Worm (Caenorhabditis elegans) whole organism, late embryonic: ENCODE results near the gene srsx-3.

Experiments used
- K02D7.2 ChIP-seq: sonication (generic microtip); optimal IDR thresholded peaks from 2 replicates; lab custom pipeline; 2017; ENCODE audit warnings: mild to moderate bottlenecking, missing genetic modification characterization, missing compliant biosample characterization
- K09A11.1 ChIP-seq: sonication (generic microtip); optimal IDR thresholded peaks from 2 replicates; lab custom pipeline; 2017; ENCODE audit warnings: antibody characterized with exemption, mild to moderate bottlenecking, missing genetic modification characterization, missing compliant biosample characterization; ENCODE audit not compliant: insufficient read depth
- T23F11.4 ChIP-seq: fragments of 200-800 bp; sonication (Bioruptor generic); optimal IDR thresholded peaks from 2 replicates; lab custom pipeline; 2018; ENCODE audit warnings: mild to moderate bottlenecking, missing genetic modification characterization, missing compliant biosample characterization
- Y22D7AL.16 ChIP-seq: sonication (generic microtip); optimal IDR thresholded peaks from 2 replicates; lab custom pipeline; 2016; ENCODE audit warnings: missing genetic modification characterization, missing compliant biosample characterization
- ahr-1 ChIP-seq: sonication (generic microtip); optimal IDR thresholded peaks from 2 replicates; lab custom pipeline; 2016; ENCODE audit warnings: missing genetic modification characterization, missing compliant biosample characterization
- ceh-14 ChIP-seq: sonication (generic microtip); optimal IDR thresholded peaks from 2 replicates; lab custom pipeline; 2016; ENCODE audit warnings: missing genotype, missing genetic modification characterization, missing compliant biosample characterization
- ceh-19 ChIP-seq: fragments of 200-800 bp; sonication (Bioruptor generic); optimal IDR thresholded peaks from 2 replicates; lab custom pipeline; 2018; ENCODE audit warnings: mild to moderate bottlenecking, missing genetic modification characterization, missing compliant biosample characterization
- ceh-24 ChIP-seq: sonication (generic microtip); optimal IDR thresholded peaks from 2 replicates; lab custom pipeline; 2016; ENCODE audit warnings: mild to moderate bottlenecking, missing genetic modification characterization, missing compliant biosample characterization
- ceh-30 ChIP-seq: fragments of 150-350 bp; optimal IDR thresholded peaks from 2 replicates; lab custom pipeline; 2014; ENCODE audit warnings: missing biosample characterization, missing genetic modification characterization
- ceh-45 ChIP-seq: fragments of 200-800 bp; sonication (Bioruptor generic); IDR thresholded peaks from 2 replicates; pipeline ENCODE4 v1.3.6; 2022; ENCODE audit warnings: missing genetic modification reagents, missing genetic modification characterization, missing compliant biosample characterization
- ceh-48 ChIP-seq: sonication (generic microtip); optimal IDR thresholded peaks from 2 replicates; lab custom pipeline; 2016; ENCODE audit warnings: missing genetic modification characterization, inconsistent platforms, missing compliant biosample characterization
- dmd-4 ChIP-seq: sonication (generic microtip); optimal IDR thresholded peaks from 2 replicates; lab custom pipeline; 2016; ENCODE audit warnings: borderline replicate concordance, missing genetic modification characterization, missing compliant biosample characterization
- elt-4 ChIP-seq: sonication (generic microtip); optimal IDR thresholded peaks from 2 replicates; lab custom pipeline; 2016; ENCODE audit warnings: missing genetic modification characterization, missing compliant biosample characterization
- ets-4 ChIP-seq: sonication (generic microtip); optimal IDR thresholded peaks from 2 replicates; lab custom pipeline; 2016; ENCODE audit warnings: missing genetic modification characterization, missing compliant biosample characterization
- eyg-1 ChIP-seq: sonication (generic microtip); optimal IDR thresholded peaks from 2 replicates; lab custom pipeline; 2016; ENCODE audit warnings: missing genotype, missing genetic modification characterization, missing compliant biosample characterization
- fax-1 ChIP-seq: sonication (generic microtip); optimal IDR thresholded peaks from 2 replicates; lab custom pipeline; 2016; ENCODE audit warnings: missing genotype, missing genetic modification characterization, missing compliant biosample characterization
- gmeb-2 ChIP-seq: sonication (generic microtip); optimal IDR thresholded peaks from 2 replicates; lab custom pipeline; 2016; ENCODE audit warnings: missing genetic modification characterization, inconsistent platforms, missing compliant biosample characterization
- hlh-30 ChIP-seq: sonication (generic microtip); optimal IDR thresholded peaks from 2 replicates; lab custom pipeline; 2017; ENCODE audit warnings: antibody characterized with exemption, missing genetic modification characterization, missing compliant biosample characterization; ENCODE audit not compliant: insufficient read depth
- hlh-6 ChIP-seq: sonication (generic microtip); optimal IDR thresholded peaks from 2 replicates; lab custom pipeline; 2016; ENCODE audit warnings: missing genotype, missing genetic modification characterization, missing compliant biosample characterization
- hlh-8 ChIP-seq: sonication (generic microtip); optimal IDR thresholded peaks from 2 replicates; lab custom pipeline; 2016; ENCODE audit warnings: missing genotype, missing genetic modification characterization, missing compliant biosample characterization
- lin-11 ChIP-seq: fragments of 200-800 bp; sonication (Bioruptor generic); optimal IDR thresholded peaks from 2 replicates; lab custom pipeline; 2018; ENCODE audit warnings: mild to moderate bottlenecking, missing genetic modification characterization, missing compliant biosample characterization
- madf-2 ChIP-seq: sonication (generic microtip); optimal IDR thresholded peaks from 2 replicates; lab custom pipeline; 2017; ENCODE audit warnings: missing genetic modification characterization, missing compliant biosample characterization
- mec-3 ChIP-seq: sonication (generic microtip); optimal IDR thresholded peaks from 2 replicates; lab custom pipeline; 2016; ENCODE audit warnings: borderline replicate concordance, missing genetic modification characterization, missing compliant biosample characterization
- nfya-1 ChIP-seq: sonication (generic microtip); optimal IDR thresholded peaks from 2 replicates; lab custom pipeline; 2017; ENCODE audit warnings: missing genetic modification characterization, mild to moderate bottlenecking, missing compliant biosample characterization, antibody characterized with exemption, moderate library complexity
- nhr-11 ChIP-seq: fragments of 150-350 bp; optimal IDR thresholded peaks from 2 replicates; lab custom pipeline; 2014; ENCODE audit warnings: missing biosample characterization, missing genetic modification characterization
- nhr-232 ChIP-seq: sonication (generic microtip); optimal IDR thresholded peaks from 2 replicates; lab custom pipeline; 2016; ENCODE audit warnings: missing genetic modification characterization, missing compliant biosample characterization
- pat-9 ChIP-seq: fragments of 200-800 bp; sonication (Bioruptor generic); optimal IDR thresholded peaks from 2 replicates; lab custom pipeline; 2018; ENCODE audit warnings: mild to moderate bottlenecking, missing genetic modification characterization, moderate library complexity, missing compliant biosample characterization
- pha-2 ChIP-seq: sonication (generic microtip); optimal IDR thresholded peaks from 2 replicates; lab custom pipeline; 2017; ENCODE audit warnings: mild to moderate bottlenecking, missing genetic modification characterization, missing compliant biosample characterization
- pqm-1 ChIP-seq: sonication (generic microtip); optimal IDR thresholded peaks from 2 replicates; lab custom pipeline; 2016; ENCODE audit warnings: missing genetic modification characterization, missing compliant biosample characterization
- ref-2 ChIP-seq: sonication (generic microtip); optimal IDR thresholded peaks from 2 replicates; lab custom pipeline; 2016; ENCODE audit warnings: missing genetic modification characterization, missing compliant biosample characterization
- sox-4 ChIP-seq: sonication (generic microtip); optimal IDR thresholded peaks from 2 replicates; lab custom pipeline; 2017; ENCODE audit warnings: mild to moderate bottlenecking, missing genetic modification characterization, inconsistent platforms, missing compliant biosample characterization
- syd-9 ChIP-seq: sonication (generic microtip); optimal IDR thresholded peaks from 2 replicates; lab custom pipeline; 2016; ENCODE audit warnings: mild to moderate bottlenecking, missing genetic modification characterization, moderate library complexity, missing compliant biosample characterization
- tbx-2 ChIP-seq: sonication (generic microtip); optimal IDR thresholded peaks from 2 replicates; lab custom pipeline; 2016; ENCODE audit warnings: missing genetic modification characterization, missing compliant biosample characterization
- unc-3 ChIP-seq, 2 experiments: fragments of 200-800 bp in 1 of 2; sonication (Bioruptor generic) in 1 of 2; sonication (generic microtip) in 1 of 2; conservative IDR thresholded peaks in 1 of 2; optimal IDR thresholded peaks in 1 of 2; 2 replicates each; pipeline versions ENCODE4 v1.3.6 to Lab custom; 2016 to 2022; ENCODE audit warnings: missing compliant biosample characterization in 2 of 2, missing genetic modification characterization in 2 of 2, missing genetic modification reagents in 1 of 2
- unc-42 ChIP-seq: sonication (generic microtip); optimal IDR thresholded peaks from 2 replicates; lab custom pipeline; 2016; ENCODE audit warnings: missing genotype, missing genetic modification characterization, missing compliant biosample characterization
- ztf-16 ChIP-seq: sonication (generic microtip); optimal IDR thresholded peaks from 2 replicates; lab custom pipeline; 2017; ENCODE audit warnings: missing genetic modification characterization, missing compliant biosample characterization

The srsx-3 gene

ce11 chrV:7937152-7937551 is at the start of gene srsx-3:
TSS of gene srsx-3 (minus strand) at chrV:7937252.
- no peak for TF ChIP-seq madf-2 (tag; lab: Kevin White, UChicago)
- no peak for TF ChIP-seq fax-1 (tag; lab: Kevin White, UChicago)
- TF ChIP-seq pat-9 (tag; lab: Kevin White, UChicago): no peak
- TF ChIP-seq Y22D7AL.16 (tag; lab: Kevin White, UChicago): no peak
- no peak for TF ChIP-seq lin-11 (tag; lab: Kevin White, UChicago)
- no peak for TF ChIP-seq elt-4
- no peak for TF ChIP-seq nhr-232
- no peak for TF ChIP-seq nfya-1
- no peak for TF ChIP-seq hlh-6 (tag; lab: Kevin White, UChicago)
- no peak for TF ChIP-seq unc-3 (GFP tag; conservative IDR thresholded peaks at IDR 0.05; lab: Robert Waterston, UW)
- TF ChIP-seq unc-3 (tag; optimal IDR thresholded peaks at IDR 0.05; lab: Kevin White, UChicago): no peak
- TF ChIP-seq pha-2 (tag; lab: Kevin White, UChicago): no peak
- TF ChIP-seq eyg-1 (tag; lab: Kevin White, UChicago): no peak
- no peak for TF ChIP-seq syd-9 (tag; lab: Kevin White, UChicago)
- no peak for TF ChIP-seq gmeb-2 (tag; lab: Kevin White, UChicago)
- no peak for TF ChIP-seq sox-4 (tag; lab: Kevin White, UChicago)
- TF ChIP-seq ztf-16 (tag; lab: Kevin White, UChicago): no peak

- TF ChIP-seq T23F11.4 (GFP tag; lab: Kevin White, UChicago) (no peak), nhr-11 (tag; lab: Kevin White, UChicago) (no peak), ceh-24 (tag; lab: Kevin White, UChicago) (no peak), unc-42 (tag; lab: Kevin White, UChicago) (no peak), gmeb-2 (tag; lab: Kevin White, UChicago) (no peak), hlh-6 (tag; lab: Kevin White, UChicago) (no peak), eyg-1 (tag; lab: Kevin White, UChicago) (no peak), ceh-45 (no peak), tbx-2 (tag; lab: Kevin White, UChicago) (no peak), K02D7.2 (no peak), ref-2 (tag; lab: Kevin White, UChicago) (no peak), hlh-8 (tag; lab: Kevin White, UChicago) (no peak)
- TF ChIP-seq, all 69 proteins: peak for 0
These were observed 48.8 kb upstream of the srsx-3 start, which contains the start of gene Y97E10AL.1 for ce11 chrV:7985860-7986259. TSS of gene Y97E10AL.1 (plus strand) at chrV:7986160.

ce11 chrV:7983381-7984052 is 46.5 kb upstream of the srsx-3 start, which contains the start of the genes natb-1 and abhd-12:
TSS of gene natb-1 (minus strand) at chrV:7983431.
TSS of gene abhd-12 (plus strand) at chrV:7983879.
- TF ChIP-seq unc-42 (tag; lab: Kevin White, UChicago): peak; percentile 77
- TF ChIP-seq ceh-48 (tag; lab: Kevin White, UChicago): no peak
- no peak for TF ChIP-seq sox-4 (tag; lab: Kevin White, UChicago)
- no peak for TF ChIP-seq madf-2 (tag; lab: Kevin White, UChicago)
- TF ChIP-seq ceh-30: peak; percentile 27
- peak; percentile 16 for TF ChIP-seq hlh-30 (tag; lab: Kevin White, UChicago)
- no peak for TF ChIP-seq ets-4 (tag; lab: Kevin White, UChicago)
- peak; percentile 70 for TF ChIP-seq ceh-14 (tag; lab: Kevin White, UChicago)
- no peak for TF ChIP-seq mec-3 (tag; lab: Kevin White, UChicago)
- no peak for TF ChIP-seq elt-4

ce11 chrV:7980993-7981595 is 44.0 kb upstream of the srsx-3 start, which contains the start of gene F26D11.1:
TSS of gene F26D11.1 (plus strand) at chrV:7981545.
- TF ChIP-seq ceh-19 (GFP tag; lab: Kevin White, UChicago) (no peak), hlh-8 (tag; lab: Kevin White, UChicago) (no peak), K09A11.1 (tag; lab: Kevin White, UChicago) (no peak), ztf-16 (tag; lab: Kevin White, UChicago) (no peak), dmd-4 (tag; lab: Kevin White, UChicago) (no peak), ets-4 (tag; lab: Kevin White, UChicago) (no peak), pqm-1 (tag; lab: Kevin White, UChicago) (no peak), K02D7.2 (no peak), ahr-1 (tag; lab: Kevin White, UChicago) (no peak), hlh-6 (tag; lab: Kevin White, UChicago) (no peak)
